Fruit fly (Drosophila melanogaster): Measurements from ENCODE around the gene ICA69.

ICA69 gene

dm6 chr3L:21171905-21172304 lies 40.7 kb downstream of the ICA69 start, which contains the start of gene Ac78C (continued):
- TF ChIP-seq lola (GFP tag; optimal IDR thresholded peaks at IDR 0.05) = no peak
- TF ChIP-seq Hnf4 (GFP tag; optimal IDR thresholded peaks at IDR 0.05) = peak; percentile 88
- TF ChIP-seq Rel (GFP tag; optimal IDR thresholded peaks at IDR 0.05) = no peak
- TF ChIP-seq Rel (tag; optimal IDR thresholded peaks at IDR 0.05) = no peak
- TF ChIP-seq GATAd (GFP tag; optimal IDR thresholded peaks at IDR 0.05) = peak; percentile 46
- peak; percentile 52 for TF ChIP-seq Mio (GFP tag; optimal IDR thresholded peaks at IDR 0.05)
- TF ChIP-seq Hr83 (GFP tag; optimal IDR thresholded peaks at IDR 0.05; ENCODE audit: poor library complexity, severe bottlenecking) = peak; percentile 43
- TF ChIP-seq Sp1 (GFP tag; optimal IDR thresholded peaks at IDR 0.05) = peak; percentile 82
- peak; percentile 81 for TF ChIP-seq OdsH (GFP tag; optimal IDR thresholded peaks at IDR 0.05)
- peak; percentile 56 to 89 for TF ChIP-seq foxo (GFP tag; optimal IDR thresholded peaks at IDR 0.05)
- no peak for TF ChIP-seq pan (optimal IDR thresholded peaks at IDR 0.05)

- TF ChIP-seq OdsH (GFP tag; optimal IDR thresholded peaks at IDR 0.05) = peak; percentile 86
- peak; percentile 77 for TF ChIP-seq br (GFP tag; optimal IDR thresholded peaks at IDR 0.05)
- TF ChIP-seq ey (GFP tag; optimal IDR thresholded peaks at IDR 0.05) = peak; percentile 83
- no peak for TF ChIP-seq jim (GFP tag; optimal IDR thresholded peaks at IDR 0.05)
- peak; percentile 35 for TF ChIP-seq Hr83 (GFP tag; optimal IDR thresholded peaks at IDR 0.05; ENCODE audit: poor library complexity, severe bottlenecking)
- no peak for TF ChIP-seq usp (GFP tag; optimal IDR thresholded peaks at IDR 0.05)
- peak in 1 of 2 experiments; percentile 87 for TF ChIP-seq foxo (GFP tag; optimal IDR thresholded peaks at IDR 0.05)
- TF ChIP-seq Dif (GFP tag; optimal IDR thresholded peaks at IDR 0.05; ENCODE audit: partially characterized antibody) = no peak
- peak in 1 of 2 experiments; percentile 8 for TF ChIP-seq dl (GFP tag; optimal IDR thresholded peaks at IDR 0.05; ENCODE audit: insufficient read depth in 1 of 2, partially characterized antibody in 2 of 2)
- no peak for TF ChIP-seq Abd-B (GFP tag; optimal IDR thresholded peaks at IDR 0.05)
- TF ChIP-seq Vsx2 (GFP tag; optimal IDR thresholded peaks at IDR 0.05; ENCODE audit: partially characterized antibody) = no peak
- peak; percentile 38 for TF ChIP-seq sage (GFP tag; optimal IDR thresholded peaks at IDR 0.05)
- TF ChIP-seq Hr78 (GFP tag; optimal IDR thresholded peaks at IDR 0.05) = no peak
- peak; percentile 82 for TF ChIP-seq Hnf4 (GFP tag; optimal IDR thresholded peaks at IDR 0.05)
- no peak for TF ChIP-seq Mio (GFP tag; optimal IDR thresholded peaks at IDR 0.05)
- TF ChIP-seq tai (GFP tag; optimal IDR thresholded peaks at IDR 0.05) = no peak
- TF ChIP-seq Jra (GFP tag; optimal IDR thresholded peaks at IDR 0.05) = peak; percentile 42
- no peak for TF ChIP-seq GATAd (GFP tag; optimal IDR thresholded peaks at IDR 0.05)
- TF ChIP-seq Myc (optimal IDR thresholded peaks at IDR 0.05) = no peak
- peak; percentile 87 for TF ChIP-seq HLH106 (tag; optimal IDR thresholded peaks at IDR 0.05)
- no peak for TF ChIP-seq N (GFP tag; optimal IDR thresholded peaks at IDR 0.05)
- peak; percentile 44 for TF ChIP-seq dsf (GFP tag; optimal IDR thresholded peaks at IDR 0.05; ENCODE audit: borderline replicate concordance)
- TF ChIP-seq sv (GFP tag; optimal IDR thresholded peaks at IDR 0.05) = no peak
- TF ChIP-seq CG9705 (GFP tag; optimal IDR thresholded peaks at IDR 0.05) = no peak
- no peak for TF ChIP-seq lola (GFP tag; optimal IDR thresholded peaks at IDR 0.05)
- TF ChIP-seq CrebA (GFP tag; optimal IDR thresholded peaks at IDR 0.05; ENCODE audit: borderline replicate concordance) = peak; percentile 41
- TF ChIP-seq h (GFP tag; optimal IDR thresholded peaks at IDR 0.05) = peak; percentile 87
- no peak for TF ChIP-seq pan (optimal IDR thresholded peaks at IDR 0.05)
- peak; percentile 47 for TF ChIP-seq brk (GFP tag; optimal IDR thresholded peaks at IDR 0.05)
- peak; percentile 52 for TF ChIP-seq dmrt93B (GFP tag; optimal IDR thresholded peaks at IDR 0.05)
- peak; percentile 71 for TF ChIP-seq fru (GFP tag; optimal IDR thresholded peaks at IDR 0.05)
- TF ChIP-seq Rel (GFP tag; optimal IDR thresholded peaks at IDR 0.05) = no peak
- TF ChIP-seq Rel (tag; optimal IDR thresholded peaks at IDR 0.05) = peak; percentile 9
- no peak for TF ChIP-seq Dfd (GFP tag; optimal IDR thresholded peaks at IDR 0.05)
- peak; percentile 92 for TF ChIP-seq rgr (GFP tag; optimal IDR thresholded peaks at IDR 0.05)
- peak; percentile 87 for TF ChIP-seq woc (GFP tag; optimal IDR thresholded peaks at IDR 0.05)
- TF ChIP-seq CG32264 (GFP tag; optimal IDR thresholded peaks at IDR 0.05) = peak; percentile 64
- peak; percentile 88 for TF ChIP-seq Sp1 (GFP tag; optimal IDR thresholded peaks at IDR 0.05)
- TF ChIP-seq psq (GFP tag; optimal IDR thresholded peaks at IDR 0.05) = peak; percentile 65
Measured at dm6 chr3L:21172527-21173253, 41.4 kb downstream of the ICA69 start, which contains the start of the genes chb and AsnS. chb (plus strand) TSS chr3L:21172853. AsnS (plus strand) TSS chr3L:21173118.
